Worm (Caenorhabditis elegans): ENCODE data around the gene exos-8.

The exos-8 gene

DNA sequence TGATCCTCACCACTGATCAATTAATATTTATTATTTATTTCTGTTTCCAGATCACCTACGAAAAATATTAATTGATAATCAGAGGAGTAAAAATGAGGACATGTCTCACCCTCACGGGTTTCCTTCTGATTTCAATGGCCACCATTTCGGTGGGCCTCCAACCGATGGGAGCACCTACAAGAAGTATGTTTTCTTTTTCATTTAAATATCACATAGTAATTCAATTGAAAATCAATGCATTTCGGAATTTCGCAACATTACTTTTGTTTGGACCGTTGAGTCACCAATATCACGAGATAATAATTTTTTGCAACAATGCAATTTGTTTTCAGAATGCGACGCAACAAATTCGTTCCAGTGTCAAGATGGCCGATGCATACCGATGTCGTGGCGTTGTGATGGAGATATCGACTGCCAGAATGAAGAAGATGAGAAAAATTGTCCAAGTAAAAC lies 41.9 kb downstream of the exos-8 start, which contains the start of gene gldi-2:
gldi-2 (plus strand) TSS at position 51 of the 453 bp plus-strand sequence.
- TF ChIP-seq egl-44 (GFP tag; IDR thresholded peaks at IDR 0.05), result no peak
- no peak for TF ChIP-seq ceh-27 (GFP tag; optimal IDR thresholded peaks at IDR 0.05)
- TF ChIP-seq cebp-1 (GFP tag; IDR thresholded peaks at IDR 0.05), result peak; percentile 56; the same call in 1 of the 2 replicates
- TF ChIP-seq cebp-1 (tag; optimal IDR thresholded peaks at IDR 0.05), result peak; percentile 86

DNA sequence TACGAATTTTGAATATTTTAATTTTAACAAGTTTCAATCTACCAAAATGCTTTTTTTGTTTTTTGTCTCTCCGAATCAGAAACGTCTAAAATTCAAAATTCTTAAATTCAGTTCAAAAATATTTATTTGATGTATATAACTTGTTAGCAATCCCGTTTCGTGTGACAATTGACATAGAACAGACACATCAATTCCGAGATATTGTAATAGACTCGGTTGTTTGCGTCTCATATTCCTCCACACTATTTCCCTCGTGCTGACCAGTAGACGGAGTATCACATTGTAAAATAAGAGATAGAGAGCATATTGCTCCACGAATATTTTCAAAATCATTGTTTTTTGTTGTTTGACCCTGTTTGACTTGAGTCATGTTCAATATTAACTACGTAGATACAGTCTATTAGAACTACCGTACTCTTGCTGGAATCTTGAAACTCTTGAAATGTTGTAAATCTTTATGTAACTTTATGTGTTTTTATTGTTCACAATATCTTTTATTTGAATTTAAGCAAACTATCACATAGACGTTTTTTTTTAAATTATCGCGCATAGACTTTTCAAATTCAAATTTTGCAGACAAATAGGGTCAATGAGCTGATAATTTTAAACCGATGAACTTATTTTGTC lies 47.3 kb downstream of the exos-8 start, which contains the start of gene T13C2.3:
T13C2.3 (plus strand) TSS at position 577 of the 627 bp plus-strand sequence.
- peak; percentile 34 for TF ChIP-seq hmg-1.2 (GFP tag; IDR thresholded peaks at IDR 0.05)
- TF ChIP-seq aptf-2 (GFP tag; conservative IDR thresholded peaks at IDR 0.05), result no peak

- TF ChIP-seq madf-3 (GFP tag; IDR thresholded peaks at IDR 0.05), result no peak
- TF ChIP-seq ceh-91 (GFP tag; IDR thresholded peaks at IDR 0.05), result no peak
- TF ChIP-seq K12H6.12 (tag; optimal IDR thresholded peaks at IDR 0.05), result no peak
- no peak for TF ChIP-seq C17E4.6 (GFP tag; IDR thresholded peaks at IDR 0.05)
- no peak for TF ChIP-seq hlh-26 (GFP tag; conservative IDR thresholded peaks at IDR 0.05)
- no peak for TF ChIP-seq dpl-1 (GFP tag; optimal IDR thresholded peaks at IDR 0.05)
- no peak for TF ChIP-seq rec-8 (tag; optimal IDR thresholded peaks at IDR 0.05)
- TF ChIP-seq B0019.2 (GFP tag; conservative IDR thresholded peaks at IDR 0.05), result no peak
- no peak for TF ChIP-seq B0336.3 (GFP tag; IDR thresholded peaks at IDR 0.05)
- TF ChIP-seq F39B2.1 (GFP tag; IDR thresholded peaks at IDR 0.05), result no peak
- no peak for TF ChIP-seq lin-40 (tag; optimal IDR thresholded peaks at IDR 0.05)
- no peak for TF ChIP-seq T26A5.8 (tag; optimal IDR thresholded peaks at IDR 0.05)
- no peak for TF ChIP-seq snpc-1.1 (tag; optimal IDR thresholded peaks at IDR 0.05; ENCODE audit: insufficient read depth)
- no peak for TF ChIP-seq attf-3 (GFP tag; conservative IDR thresholded peaks at IDR 0.05)
- TF ChIP-seq F52B5.7 (tag; optimal IDR thresholded peaks at IDR 0.05), result no peak
- TF ChIP-seq lin-26 (GFP tag; IDR thresholded peaks at IDR 0.05), result no peak
Measured at ce11 chrII:6791891-6792290, 50.4 kb downstream of the exos-8 start, which contains the start of gene T13C2.2. Gene T13C2.2, plus strand, starts transcription at chrII:6792191.
